Fruit fly (Drosophila melanogaster) whole organism, prepupa: ENCODE measurements around the gene Nedd8.

Experiments
- CG10631 ChIP-seq: fragments of 200-800 bp; sonication (Bioruptor generic); optimal IDR thresholded peaks from 2 replicates; lab custom pipeline; 2016; ENCODE audit warnings: missing biosample characterization, missing genetic modification characterization
- CG10669 ChIP-seq: fragments of 200-800 bp; sonication (Bioruptor generic); optimal IDR thresholded peaks from 3 replicates; lab custom pipeline; 2018; ENCODE audit warnings: missing biosample characterization, mild to moderate bottlenecking, missing genetic modification characterization, moderate library complexity
- CG11294 ChIP-seq: fragments of 200-800 bp; sonication (Bioruptor generic); IDR thresholded peaks from 2 replicates; pipeline ENCODE4 v1.3.6; 2022; ENCODE audit warnings: missing biosample characterization, missing genetic modification characterization
- CG11902 ChIP-seq: fragments of 200-800 bp; sonication (Bioruptor generic); optimal IDR thresholded peaks from 3 replicates; lab custom pipeline; 2016; ENCODE audit warnings: missing biosample characterization, missing genetic modification characterization
- CG15336 ChIP-seq: fragments of 200-800 bp; sonication (Bioruptor generic); IDR thresholded peaks from 2 replicates; pipeline ENCODE4 v1.3.6; 2022; ENCODE audit warnings: missing biosample characterization, missing genetic modification characterization
- CG1621 ChIP-seq: fragments of 200-800 bp; sonication (Bioruptor generic); optimal IDR thresholded peaks from 3 replicates; lab custom pipeline; 2018; ENCODE audit warnings: missing biosample characterization, mild to moderate bottlenecking, missing genetic modification characterization
- CG16779 ChIP-seq: fragments of 200-800 bp; sonication (Bioruptor generic); optimal IDR thresholded peaks from 3 replicates; lab custom pipeline; 2017; ENCODE audit warnings: missing biosample characterization, mild to moderate bottlenecking, missing genetic modification characterization
- CG3032 ChIP-seq: fragments of 200-800 bp; optimal IDR thresholded peaks from 2 replicates; lab custom pipeline; 2019; ENCODE audit warnings: missing biosample characterization, mild to moderate bottlenecking, missing genetic modification characterization, moderate library complexity
- CG31627 ChIP-seq: fragments of 200-800 bp; sonication (Bioruptor generic); optimal IDR thresholded peaks from 3 replicates; lab custom pipeline; 2016; ENCODE audit warnings: missing biosample characterization, missing genetic modification characterization
- CG32006 ChIP-seq: fragments of 200-800 bp; sonication (Bioruptor generic); optimal IDR thresholded peaks from 3 replicates; lab custom pipeline; 2017; ENCODE audit warnings: missing biosample characterization, mild to moderate bottlenecking, missing genetic modification characterization
- CG34406 ChIP-seq: fragments of 200-800 bp; sonication (Bioruptor generic); optimal IDR thresholded peaks from 3 replicates; lab custom pipeline; 2016; ENCODE audit warnings: missing biosample characterization, missing genetic modification characterization
- CG3919 ChIP-seq: fragments of 200-800 bp; sonication (Bioruptor generic); optimal IDR thresholded peaks from 3 replicates; lab custom pipeline; 2016; ENCODE audit warnings: missing biosample characterization, missing genetic modification characterization
- CG6163 ChIP-seq: fragments of 200-800 bp; sonication (Bioruptor generic); IDR thresholded peaks from 3 replicates; pipeline ENCODE4 v1.3.6; 2022; ENCODE audit warnings: missing biosample characterization, missing genetic modification characterization
- CG6792 ChIP-seq: fragments of 200-800 bp; sonication (Bioruptor generic); optimal IDR thresholded peaks from 3 replicates; lab custom pipeline; 2016; ENCODE audit warnings: missing biosample characterization, missing genetic modification characterization
- CG6854 ChIP-seq: fragments of 200-800 bp; sonication (Bioruptor generic); optimal IDR thresholded peaks from 2 replicates; lab custom pipeline; 2017; ENCODE audit warnings: missing biosample characterization, mild to moderate bottlenecking, missing genetic modification characterization
- CG7368 ChIP-seq: fragments of 200-800 bp; sonication (Bioruptor generic); optimal IDR thresholded peaks from 3 replicates; lab custom pipeline; 2016; ENCODE audit warnings: missing biosample characterization, missing genetic modification characterization
- CG8119 ChIP-seq: fragments of 200-800 bp; sonication (Bioruptor generic); IDR thresholded peaks from 3 replicates; pipeline ENCODE4 v1.3.6; 2022; ENCODE audit warnings: missing biosample characterization, missing genetic modification characterization
- CG8632 ChIP-seq: fragments of 200-800 bp; sonication (Bioruptor generic); optimal IDR thresholded peaks from 3 replicates; lab custom pipeline; 2016; ENCODE audit warnings: missing biosample characterization, missing genetic modification characterization
- CG9139 ChIP-seq: fragments of 200-800 bp; sonication (Bioruptor generic); optimal IDR thresholded peaks from 3 replicates; lab custom pipeline; 2017; ENCODE audit warnings: missing biosample characterization, mild to moderate bottlenecking, missing genetic modification characterization
- Eip78C ChIP-seq: fragments of 200-800 bp; sonication (Bioruptor generic); peaks from one replicate; lab custom pipeline; 2016; ENCODE audit warnings: missing biosample characterization, missing genetic modification characterization
- Eip93F ChIP-seq: fragments of 200-800 bp; sonication (Bioruptor generic); optimal IDR thresholded peaks from 2 replicates; lab custom pipeline; 2016; ENCODE audit warnings: missing biosample characterization, mild to moderate bottlenecking, missing genetic modification characterization
- Ets21C ChIP-seq: fragments of 200-800 bp; sonication (Bioruptor generic); optimal IDR thresholded peaks from 3 replicates; lab custom pipeline; 2016; ENCODE audit warnings: missing biosample characterization, missing genetic modification characterization
- Ets96B ChIP-seq: fragments of 200-800 bp; optimal IDR thresholded peaks from 2 replicates; lab custom pipeline; 2019; ENCODE audit warnings: missing biosample characterization, mild to moderate bottlenecking, missing genetic modification characterization, moderate library complexity
- Hr39 ChIP-seq: fragments of 200-800 bp; sonication (Bioruptor generic); optimal IDR thresholded peaks from 2 replicates; lab custom pipeline; 2016; ENCODE audit warnings: missing biosample characterization, missing genetic modification characterization
- Hr4 ChIP-seq: fragments of 200-800 bp; sonication (Bioruptor generic); optimal IDR thresholded peaks from 3 replicates; lab custom pipeline; 2016; ENCODE audit warnings: missing biosample characterization, missing genetic modification characterization
- Lpt ChIP-seq: fragments of 200-800 bp; sonication (Bioruptor generic); optimal IDR thresholded peaks from 3 replicates; lab custom pipeline; 2016; ENCODE audit warnings: missing biosample characterization, missing genetic modification characterization
- Met ChIP-seq: fragments of 200-800 bp; sonication (Bioruptor generic); optimal IDR thresholded peaks from 3 replicates; lab custom pipeline; 2016; ENCODE audit warnings: missing biosample characterization, missing genetic modification characterization
- Sox14 ChIP-seq: fragments of 200-800 bp; sonication (Bioruptor generic); optimal IDR thresholded peaks from 3 replicates; lab custom pipeline; 2016; ENCODE audit warnings: missing biosample characterization, missing genetic modification characterization
- Sox15 ChIP-seq: fragments of 200-800 bp; sonication (Bioruptor generic); optimal IDR thresholded peaks from 3 replicates; lab custom pipeline; 2016; ENCODE audit warnings: missing biosample characterization, missing genetic modification characterization
- achi ChIP-seq: fragments of 200-800 bp; sonication (Bioruptor generic); optimal IDR thresholded peaks from 3 replicates; lab custom pipeline; 2016; ENCODE audit warnings: missing biosample characterization, missing genetic modification characterization
- cyc ChIP-seq: fragments of 200-800 bp; sonication (Bioruptor generic); optimal IDR thresholded peaks from 3 replicates; lab custom pipeline; 2016; ENCODE audit warnings: missing biosample characterization, missing genetic modification characterization
- dsx ChIP-seq: fragments of 200-800 bp; optimal IDR thresholded peaks from 3 replicates; lab custom pipeline; 2019; ENCODE audit warnings: missing biosample characterization, mild to moderate bottlenecking, missing genetic modification characterization, moderate library complexity; ENCODE audit not compliant: poor library complexity, severe bottlenecking
- eg ChIP-seq: fragments of 200-800 bp; sonication (Bioruptor generic); IDR thresholded peaks from 3 replicates; pipeline ENCODE4 v1.3.6; 2022; ENCODE audit warnings: missing biosample characterization, missing genetic modification characterization
- esn ChIP-seq: fragments of 200-800 bp; sonication (Bioruptor generic); optimal IDR thresholded peaks from 2 replicates; lab custom pipeline; 2016; ENCODE audit warnings: missing biosample characterization, mild to moderate bottlenecking, missing genetic modification characterization, moderate library complexity
- fd59A ChIP-seq: fragments of 200-800 bp; sonication (Bioruptor generic); optimal IDR thresholded peaks from 2 replicates; lab custom pipeline; 2017; ENCODE audit warnings: missing biosample characterization, mild to moderate bottlenecking, missing genetic modification characterization, missing genetic modification reagents
- fd85E ChIP-seq: fragments of 200-800 bp; sonication (Bioruptor generic); optimal IDR thresholded peaks from 3 replicates; lab custom pipeline; 2016; ENCODE audit warnings: missing biosample characterization, missing genetic modification characterization
- fkh ChIP-seq: fragments of 200-800 bp; sonication (Bioruptor generic); optimal IDR thresholded peaks from 3 replicates; lab custom pipeline; 2017; ENCODE audit warnings: missing biosample characterization, mild to moderate bottlenecking, missing genetic modification characterization, moderate library complexity
- lz ChIP-seq: fragments of 200-800 bp; sonication (Bioruptor generic); optimal IDR thresholded peaks from 3 replicates; lab custom pipeline; 2016; ENCODE audit warnings: missing biosample characterization, missing genetic modification characterization
- pdm3 ChIP-seq: fragments of 200-800 bp; sonication (Bioruptor generic); optimal IDR thresholded peaks from 3 replicates; lab custom pipeline; 2016; ENCODE audit warnings: missing biosample characterization, missing genetic modification characterization
- salr ChIP-seq, 2 experiments: fragments of 200-800 bp; sonication (Bioruptor generic); optimal IDR thresholded peaks; 3 replicates each; lab custom pipeline; 2016 to 2018; ENCODE audit warnings: missing biosample characterization in 2 of 2, missing genetic modification characterization in 2 of 2, mild to moderate bottlenecking in 1 of 2
- spab ChIP-seq: fragments of 200-800 bp; sonication (Bioruptor generic); optimal IDR thresholded peaks from 2 replicates; lab custom pipeline; 2017; ENCODE audit warnings: missing biosample characterization, mild to moderate bottlenecking, missing genetic modification characterization, missing genetic modification reagents
- ss ChIP-seq, 2 experiments: fragments of 200-800 bp; sonication (Bioruptor generic); optimal IDR thresholded peaks; 2 replicates in 1 of 2; 3 replicates in 1 of 2; lab custom pipeline; 2017 to 2018; ENCODE audit warnings: mild to moderate bottlenecking in 2 of 2, missing biosample characterization in 2 of 2, missing genetic modification characterization in 2 of 2, moderate library complexity in 1 of 2
- svp ChIP-seq: fragments of 200-800 bp; sonication (Bioruptor generic); peaks from one replicate; lab custom pipeline; 2016; ENCODE audit warnings: missing biosample characterization, missing genetic modification characterization
- topi ChIP-seq: fragments of 200-800 bp; sonication (Bioruptor generic); optimal IDR thresholded peaks from 3 replicates; lab custom pipeline; 2016; ENCODE audit warnings: missing biosample characterization, missing genetic modification characterization
- vri ChIP-seq: fragments of 200-800 bp; sonication (Bioruptor generic); optimal IDR thresholded peaks from 3 replicates; lab custom pipeline; 2016; ENCODE audit warnings: missing biosample characterization, mild to moderate bottlenecking, missing genetic modification characterization

Nedd8 gene

dm6 chr2L:18978923-18979322 is 27.3 kb upstream of the Nedd8 start (continued):
- TF ChIP-seq topi (GFP tag; lab: Kevin White, UChicago) (no peak), salr (GFP tag; optimal IDR thresholded peaks at IDR 0.05; lab: Kevin White, UChicago) (no peak), Hr4 (peak; percentile 23), eg (no peak), CG8632 (no peak), CG32006 (peak; percentile 11), Met (GFP tag; lab: Kevin White, UChicago) (no peak), CG15336 (GFP tag; lab: Robert Waterston, UW) (peak; percentile 30; the same call in 1 of the 2 replicates), CG34406 (no peak), CG10631 (peak; percentile 1), CG8119 (GFP tag; lab: Robert Waterston, UW) (peak; percentile 36; the same call in 1 of the 3 replicates), svp (peak; percentile 56)
- TF ChIP-seq, all 60 proteins: peak for 7

dm6 chr2L:18976749-18977148 is 25.1 kb upstream of the Nedd8 start:
- no peak for TF ChIP-seq Eip93F (GFP tag; lab: Kevin White, UChicago)
- no peak for TF ChIP-seq CG3919 (GFP tag; lab: Kevin White, UChicago)
- TF ChIP-seq CG1621 (tag; lab: Kevin White, UChicago): no peak
- no peak for TF ChIP-seq fd85E (GFP tag; lab: Kevin White, UChicago)
- peak; percentile 42 for TF ChIP-seq svp
- TF ChIP-seq, all 60 proteins: peak for 1

dm6 chr2L:18974063-18974779 is 22.6 kb upstream of the Nedd8 start, which contains the start of the genes L2HGDH and CG10431:
Gene L2HGDH, minus strand, starts transcription at chr2L:18974448.
Gene CG10431, plus strand, starts transcription at chr2L:18974710.
- TF ChIP-seq CG8632 (no peak), eg (peak; percentile 74), spab (GFP tag; lab: Kevin White, UChicago) (no peak), CG15336 (GFP tag; lab: Robert Waterston, UW) (peak; percentile 34; the same call in 1 of the 2 replicates), topi (GFP tag; lab: Kevin White, UChicago) (peak; percentile 65), CG3919 (GFP tag; lab: Kevin White, UChicago) (no peak), CG11294 (GFP tag; lab: Robert Waterston, UW) (no peak), lz (GFP tag; lab: Kevin White, UChicago) (peak; percentile 70), CG6163 (GFP tag; lab: Robert Waterston, UW) (0 out of 3 replicates have a peak, but pooled peaks have one; percentile 22), CG10669 (peak; percentile 46), CG31627 (GFP tag; lab: Kevin White, UChicago) (peak; percentile 65), ss (GFP tag; optimal IDR thresholded peaks at IDR 0.05; lab: Kevin White, UChicago) (peak in 1 of 2 experiments; percentile 56), CG9139 (GFP tag; lab: Kevin White, UChicago) (no peak), achi (peak; percentile 72), Ets21C (GFP tag; lab: Kevin White, UChicago) (peak; percentile 55), esn (peak; percentile 77), CG16779 (tag; lab: Kevin White, UChicago) (no peak), Sox14 (GFP tag; lab: Kevin White, UChicago) (peak; percentile 65), CG6792 (GFP tag; lab: Kevin White, UChicago) (peak; percentile 61), CG11902 (GFP tag; lab: Kevin White, UChicago) (no peak), fkh (peak; percentile 89), CG8119 (GFP tag; lab: Robert Waterston, UW) (no peak), dsx (no peak), Met (GFP tag; lab: Kevin White, UChicago) (peak; percentile 70), Lpt (GFP tag; lab: Kevin White, UChicago) (peak; percentile 49), Ets96B (tag; lab: Kevin White, UChicago) (peak; percentile 52), cyc (GFP tag; lab: Kevin White, UChicago) (no peak), Eip78C (GFP tag; lab: Kevin White, UChicago) (peak; percentile 92), CG7368 (GFP tag; lab: Kevin White, UChicago) (peak; percentile 25), svp (peak; percentile 97), CG1621 (tag; lab: Kevin White, UChicago) (no peak), pdm3 (GFP tag; lab: Kevin White, UChicago) (no peak), Hr39 (GFP tag; lab: Kevin White, UChicago) (peak; percentile 34), Sox15 (GFP tag; lab: Kevin White, UChicago) (peak; percentile 29), fd85E (GFP tag; lab: Kevin White, UChicago) (peak; percentile 31), vri (peak; percentile 58), CG10631 (peak; percentile 83), Eip93F (GFP tag; lab: Kevin White, UChicago) (peak; percentile 30), fd59A (peak; percentile 43), CG3032 (tag; lab: Kevin White, UChicago) (peak; percentile 69), CG6854 (GFP tag; lab: Kevin White, UChicago) (peak; percentile 57)
